Fruit fly (Drosophila melanogaster): Measurements from ENCODE around the gene Nsun2.
A peak's percentile ranks its signal among the peaks of the same experiment; 100 is the strongest.

The Nsun2 gene

DNA sequence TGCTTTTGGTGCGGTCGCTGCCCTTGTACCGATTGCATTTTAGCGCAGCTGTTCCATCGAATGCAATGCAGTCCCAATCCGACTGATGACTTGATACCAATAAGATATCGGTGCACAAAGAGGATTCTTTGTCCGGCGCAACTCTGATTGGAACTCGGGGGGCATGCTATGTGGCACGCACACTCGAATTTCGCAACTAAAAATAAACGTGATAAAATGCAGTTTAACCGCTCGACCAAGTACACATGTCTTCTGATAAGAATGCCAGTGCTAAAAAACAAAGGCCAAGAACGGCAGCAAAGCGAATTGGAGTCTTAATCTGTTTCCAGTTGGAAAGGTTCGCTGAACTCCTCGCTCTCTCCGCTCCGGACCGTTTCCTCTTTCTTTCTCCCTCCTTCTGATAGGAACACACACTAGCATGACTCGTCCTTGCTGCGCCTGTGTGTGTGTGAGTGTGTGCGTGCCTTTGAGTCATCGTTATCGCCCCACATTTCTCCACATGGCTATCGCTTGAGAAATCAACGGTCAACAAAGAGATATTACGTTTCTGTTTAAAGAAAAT lies 4.8 kb downstream of the Nsun2 start:
- TF ChIP-seq Crg-1 (GFP tag; optimal IDR thresholded peaks at IDR 0.05) (peak; percentile 7), tj (GFP tag; optimal IDR thresholded peaks at IDR 0.05) (no peak)

DNA sequence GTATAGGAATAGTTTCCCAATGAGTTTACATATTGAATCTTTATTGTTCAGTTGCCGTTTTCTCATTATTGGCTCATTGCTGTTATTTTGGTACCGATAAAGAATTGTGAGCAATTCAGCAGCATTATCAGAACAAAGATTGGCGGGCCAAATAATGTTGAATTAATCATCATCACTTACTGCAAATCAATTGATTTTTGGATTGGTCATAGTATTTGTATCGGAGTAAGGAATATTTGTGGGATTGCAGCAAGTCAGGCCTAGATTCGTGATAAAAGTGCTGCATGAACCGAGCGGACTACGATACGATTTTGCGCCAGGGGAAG lies 5.5 kb downstream of the Nsun2 start:
- TF ChIP-seq CG33017 (tag; optimal IDR thresholded peaks at IDR 0.05) (no peak), Crg-1 (GFP tag; optimal IDR thresholded peaks at IDR 0.05) (no peak), Clk (GFP tag; optimal IDR thresholded peaks at IDR 0.05) (no peak), CG14711 (tag; optimal IDR thresholded peaks at IDR 0.05) (no peak), cic (GFP tag; optimal IDR thresholded peaks at IDR 0.05) (no peak), tj (GFP tag; optimal IDR thresholded peaks at IDR 0.05) (no peak), CG12768 (GFP tag; optimal IDR thresholded peaks at IDR 0.05) (no peak), ovo (GFP tag; optimal IDR thresholded peaks at IDR 0.05) (no peak), CG1620 (GFP tag; optimal IDR thresholded peaks at IDR 0.05) (no peak), pad (GFP tag; optimal IDR thresholded peaks at IDR 0.05) (no peak), cnc (optimal IDR thresholded peaks at IDR 0.05) (no peak), CG7045 (GFP tag; optimal IDR thresholded peaks at IDR 0.05) (no peak), bab1 (GFP tag; optimal IDR thresholded peaks at IDR 0.05) (no peak), CG5204 (GFP tag; optimal IDR thresholded peaks at IDR 0.05) (no peak), CG11617 (GFP tag; optimal IDR thresholded peaks at IDR 0.05) (no peak)

- TF ChIP-seq toe (GFP tag; optimal IDR thresholded peaks at IDR 0.05) (no peak), CG33017 (tag; optimal IDR thresholded peaks at IDR 0.05) (no peak), bab1 (GFP tag; optimal IDR thresholded peaks at IDR 0.05) (peak; percentile 21), CG11617 (GFP tag; optimal IDR thresholded peaks at IDR 0.05) (no peak), pad (GFP tag; optimal IDR thresholded peaks at IDR 0.05) (peak; percentile 34), CG1620 (GFP tag; optimal IDR thresholded peaks at IDR 0.05) (no peak)
Observed at dm6 chrX:4107261-4108113, 6.0 kb downstream of the Nsun2 start.

- TF ChIP-seq Crg-1 (GFP tag; optimal IDR thresholded peaks at IDR 0.05) (no peak), CG14711 (tag; optimal IDR thresholded peaks at IDR 0.05) (peak; percentile 32), cic (GFP tag; optimal IDR thresholded peaks at IDR 0.05) (no peak), CG5204 (GFP tag; optimal IDR thresholded peaks at IDR 0.05) (no peak), CG11617 (GFP tag; optimal IDR thresholded peaks at IDR 0.05) (no peak), bab1 (GFP tag; optimal IDR thresholded peaks at IDR 0.05) (no peak), kay (GFP tag; ENCODE audit: borderline replicate concordance) (no peak), Clk (GFP tag; optimal IDR thresholded peaks at IDR 0.05) (no peak), cnc (optimal IDR thresholded peaks at IDR 0.05) (no peak), CG12768 (GFP tag; optimal IDR thresholded peaks at IDR 0.05) (peak; percentile 36), Mnt (GFP tag; optimal IDR thresholded peaks at IDR 0.05) (no peak), CG33017 (tag; optimal IDR thresholded peaks at IDR 0.05) (peak; percentile 47), tj (GFP tag; optimal IDR thresholded peaks at IDR 0.05) (no peak), CG7101 (tag; optimal IDR thresholded peaks at IDR 0.05) (peak; percentile 55), toe (GFP tag; optimal IDR thresholded peaks at IDR 0.05) (no peak), pad (GFP tag; optimal IDR thresholded peaks at IDR 0.05) (no peak), Hr96 (GFP tag; optimal IDR thresholded peaks at IDR 0.05) (no peak), CG1620 (GFP tag; optimal IDR thresholded peaks at IDR 0.05) (no peak), CG7045 (GFP tag; optimal IDR thresholded peaks at IDR 0.05) (peak; percentile 44), ovo (GFP tag; optimal IDR thresholded peaks at IDR 0.05) (no peak)
Observed at dm6 chrX:4106756-4107155, 6.8 kb downstream of the Nsun2 start.

DNA sequence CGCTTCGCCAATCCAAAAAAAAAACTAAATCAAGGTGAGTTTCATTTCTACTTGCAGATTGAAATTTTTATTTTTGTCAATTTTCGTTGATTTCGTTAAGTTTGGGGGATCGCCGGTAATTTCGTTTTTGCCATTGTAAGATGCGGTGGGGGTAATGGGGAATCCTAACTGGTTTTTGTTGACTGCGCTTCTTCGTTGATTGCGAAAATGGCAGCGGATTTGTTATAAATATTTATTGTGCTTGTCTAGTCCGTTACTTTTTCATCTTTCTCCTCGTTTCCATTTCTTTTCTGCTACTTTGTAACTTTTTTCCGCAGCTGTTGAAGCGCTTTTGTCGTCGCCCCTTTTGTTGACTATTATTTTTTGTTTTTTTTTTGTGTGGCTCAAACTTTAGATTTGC lies 7.3 kb downstream of the Nsun2 start:
- TF ChIP-seq Clk (GFP tag; optimal IDR thresholded peaks at IDR 0.05), result no peak
- peak; percentile 60 for TF ChIP-seq tj (GFP tag; optimal IDR thresholded peaks at IDR 0.05)
- no peak for TF ChIP-seq CG11617 (GFP tag; optimal IDR thresholded peaks at IDR 0.05)

- TF ChIP-seq Mnt (GFP tag; optimal IDR thresholded peaks at IDR 0.05) (peak; percentile 67), Clk (GFP tag; optimal IDR thresholded peaks at IDR 0.05) (no peak), CG5204 (GFP tag; optimal IDR thresholded peaks at IDR 0.05) (no peak), CG12768 (GFP tag; optimal IDR thresholded peaks at IDR 0.05) (no peak), CG11617 (GFP tag; optimal IDR thresholded peaks at IDR 0.05) (no peak), CG33017 (tag; optimal IDR thresholded peaks at IDR 0.05) (no peak), CG7101 (tag; optimal IDR thresholded peaks at IDR 0.05) (peak; percentile 60), Hr96 (GFP tag; optimal IDR thresholded peaks at IDR 0.05) (peak; percentile 53), kay (GFP tag; ENCODE audit: borderline replicate concordance) (no peak), bab1 (GFP tag; optimal IDR thresholded peaks at IDR 0.05) (peak; percentile 90), CG7045 (GFP tag; optimal IDR thresholded peaks at IDR 0.05) (no peak), ovo (GFP tag; optimal IDR thresholded peaks at IDR 0.05) (peak; percentile 27), toe (GFP tag; optimal IDR thresholded peaks at IDR 0.05) (no peak), CG1620 (GFP tag; optimal IDR thresholded peaks at IDR 0.05) (peak; percentile 56), cnc (optimal IDR thresholded peaks at IDR 0.05) (no peak), CG14711 (tag; optimal IDR thresholded peaks at IDR 0.05) (peak; percentile 42), cic (GFP tag; optimal IDR thresholded peaks at IDR 0.05) (peak; percentile 7), Crg-1 (GFP tag; optimal IDR thresholded peaks at IDR 0.05) (peak; percentile 67), pad (GFP tag; optimal IDR thresholded peaks at IDR 0.05) (no peak), tj (GFP tag; optimal IDR thresholded peaks at IDR 0.05) (no peak)
Observed at dm6 chrX:4105830-4106233, 7.7 kb downstream of the Nsun2 start, which contains the start of gene cib. Gene cib, plus strand, starts transcription at chrX:4106113.
